Worm (Caenorhabditis elegans): ENCODE results near the gene daf-18.

ce11 chrIV:388073-388472 lies 36.9 kb downstream of the daf-18 start, which contains the start of gene ssna-1:
- no peak for TF ChIP-seq F13C5.2 (tag; optimal IDR thresholded peaks at IDR 0.05)
- TF ChIP-seq tbx-37 (GFP tag; conservative IDR thresholded peaks at IDR 0.05): no peak
- TF ChIP-seq ama-1 (optimal IDR thresholded peaks at IDR 0.05): peak; percentile 75
- no peak for TF ChIP-seq aly-1 (tag; optimal IDR thresholded peaks at IDR 0.05)
- TF ChIP-seq tbx-11 (GFP tag; IDR thresholded peaks at IDR 0.05): no peak
- no peak for TF ChIP-seq ceh-13 (GFP tag; optimal IDR thresholded peaks at IDR 0.05)
- no peak for TF ChIP-seq ceh-36 (tag; optimal IDR thresholded peaks at IDR 0.05)
- TF ChIP-seq scrt-1 (GFP tag; IDR thresholded peaks at IDR 0.05): no peak
- TF ChIP-seq B0310.2 (tag; optimal IDR thresholded peaks at IDR 0.05): no peak

Data from whole organism, early embryonic.